Worm (Caenorhabditis elegans) whole organism, late embryonic: Measurements from ENCODE around the gene C08E8.6.

ENCODE experiments used
- C08G9.2 ChIP-seq: sonication (generic microtip); optimal IDR thresholded peaks from 2 replicates; lab custom pipeline; 2016; ENCODE audit warnings: mild to moderate bottlenecking, missing genetic modification characterization, moderate library complexity, missing compliant biosample characterization
- ceh-14 ChIP-seq: sonication (generic microtip); optimal IDR thresholded peaks from 2 replicates; lab custom pipeline; 2016; ENCODE audit warnings: missing genotype, missing genetic modification characterization, missing compliant biosample characterization
- ceh-18 ChIP-seq: sonication (generic microtip); optimal IDR thresholded peaks from 2 replicates; lab custom pipeline; 2016; ENCODE audit warnings: missing genetic modification characterization, missing compliant biosample characterization
- ceh-19 ChIP-seq: fragments of 200-800 bp; sonication (Bioruptor generic); optimal IDR thresholded peaks from 2 replicates; lab custom pipeline; 2018; ENCODE audit warnings: mild to moderate bottlenecking, missing genetic modification characterization, missing compliant biosample characterization
- ceh-2 ChIP-seq: sonication (generic microtip); optimal IDR thresholded peaks from 2 replicates; lab custom pipeline; 2016; ENCODE audit warnings: missing genotype, missing genetic modification characterization, missing compliant biosample characterization
- ceh-24 ChIP-seq: sonication (generic microtip); optimal IDR thresholded peaks from 2 replicates; lab custom pipeline; 2016; ENCODE audit warnings: mild to moderate bottlenecking, missing genetic modification characterization, missing compliant biosample characterization
- ceh-30 ChIP-seq: fragments of 150-350 bp; optimal IDR thresholded peaks from 2 replicates; lab custom pipeline; 2014; ENCODE audit warnings: missing biosample characterization, missing genetic modification characterization
- ceh-34 ChIP-seq: sonication (generic microtip); optimal IDR thresholded peaks from 2 replicates; lab custom pipeline; 2016; ENCODE audit warnings: mild to moderate bottlenecking, missing genetic modification characterization, missing compliant biosample characterization
- ceh-48 ChIP-seq: sonication (generic microtip); optimal IDR thresholded peaks from 2 replicates; lab custom pipeline; 2016; ENCODE audit warnings: missing genetic modification characterization, inconsistent platforms, missing compliant biosample characterization
- che-1 ChIP-seq: sonication (generic microtip); optimal IDR thresholded peaks from 2 replicates; lab custom pipeline; 2016; ENCODE audit warnings: mild to moderate bottlenecking, missing genetic modification characterization, missing compliant biosample characterization
- dmd-4 ChIP-seq: sonication (generic microtip); optimal IDR thresholded peaks from 2 replicates; lab custom pipeline; 2016; ENCODE audit warnings: borderline replicate concordance, missing genetic modification characterization, missing compliant biosample characterization
- eyg-1 ChIP-seq: sonication (generic microtip); optimal IDR thresholded peaks from 2 replicates; lab custom pipeline; 2016; ENCODE audit warnings: missing genotype, missing genetic modification characterization, missing compliant biosample characterization
- fkh-10 ChIP-seq: fragments of 150-350 bp; optimal IDR thresholded peaks from 2 replicates; lab custom pipeline; 2014; ENCODE audit warnings: missing biosample characterization, missing genetic modification reagents, missing genetic modification characterization
- gmeb-2 ChIP-seq: sonication (generic microtip); optimal IDR thresholded peaks from 2 replicates; lab custom pipeline; 2016; ENCODE audit warnings: missing genetic modification characterization, inconsistent platforms, missing compliant biosample characterization
- hlh-30 ChIP-seq: sonication (generic microtip); optimal IDR thresholded peaks from 2 replicates; lab custom pipeline; 2017; ENCODE audit warnings: antibody characterized with exemption, missing genetic modification characterization, missing compliant biosample characterization; ENCODE audit not compliant: insufficient read depth
- hlh-6 ChIP-seq: sonication (generic microtip); optimal IDR thresholded peaks from 2 replicates; lab custom pipeline; 2016; ENCODE audit warnings: missing genotype, missing genetic modification characterization, missing compliant biosample characterization
- hlh-8 ChIP-seq: sonication (generic microtip); optimal IDR thresholded peaks from 2 replicates; lab custom pipeline; 2016; ENCODE audit warnings: missing genotype, missing genetic modification characterization, missing compliant biosample characterization
- lim-6 ChIP-seq: sonication (generic microtip); optimal IDR thresholded peaks from 2 replicates; lab custom pipeline; 2016; ENCODE audit warnings: missing genetic modification characterization, missing compliant biosample characterization
- lin-11 ChIP-seq: fragments of 200-800 bp; sonication (Bioruptor generic); optimal IDR thresholded peaks from 2 replicates; lab custom pipeline; 2018; ENCODE audit warnings: mild to moderate bottlenecking, missing genetic modification characterization, missing compliant biosample characterization
- mec-3 ChIP-seq: sonication (generic microtip); optimal IDR thresholded peaks from 2 replicates; lab custom pipeline; 2016; ENCODE audit warnings: borderline replicate concordance, missing genetic modification characterization, missing compliant biosample characterization
- nfya-1 ChIP-seq: sonication (generic microtip); optimal IDR thresholded peaks from 2 replicates; lab custom pipeline; 2017; ENCODE audit warnings: missing genetic modification characterization, mild to moderate bottlenecking, missing compliant biosample characterization, antibody characterized with exemption, moderate library complexity
- pag-3 ChIP-seq: sonication (generic microtip); optimal IDR thresholded peaks from 2 replicates; lab custom pipeline; 2016; ENCODE audit warnings: missing compliant biosample characterization, missing genetic modification characterization, borderline replicate concordance
- pat-9 ChIP-seq: fragments of 200-800 bp; sonication (Bioruptor generic); optimal IDR thresholded peaks from 2 replicates; lab custom pipeline; 2018; ENCODE audit warnings: mild to moderate bottlenecking, missing genetic modification characterization, moderate library complexity, missing compliant biosample characterization
- pax-1 ChIP-seq: fragments of 150-350 bp; optimal IDR thresholded peaks from 2 replicates; lab custom pipeline; 2014; ENCODE audit warnings: missing biosample characterization, missing genetic modification characterization
- pha-2 ChIP-seq: sonication (generic microtip); optimal IDR thresholded peaks from 2 replicates; lab custom pipeline; 2017; ENCODE audit warnings: mild to moderate bottlenecking, missing genetic modification characterization, missing compliant biosample characterization
- pha-4 ChIP-seq: fragments of 150-350 bp; optimal IDR thresholded peaks from 2 replicates; lab custom pipeline; 2018; ENCODE audit warnings: missing biosample characterization, missing genetic modification reagents, missing genetic modification characterization
- pqm-1 ChIP-seq: sonication (generic microtip); optimal IDR thresholded peaks from 2 replicates; lab custom pipeline; 2016; ENCODE audit warnings: missing genetic modification characterization, missing compliant biosample characterization
- rnt-1 ChIP-seq: sonication (generic microtip); optimal IDR thresholded peaks from 2 replicates; lab custom pipeline; 2016; ENCODE audit warnings: missing genetic modification characterization, missing compliant biosample characterization
- sox-4 ChIP-seq: sonication (generic microtip); optimal IDR thresholded peaks from 2 replicates; lab custom pipeline; 2017; ENCODE audit warnings: mild to moderate bottlenecking, missing genetic modification characterization, inconsistent platforms, missing compliant biosample characterization
- syd-9 ChIP-seq: sonication (generic microtip); optimal IDR thresholded peaks from 2 replicates; lab custom pipeline; 2016; ENCODE audit warnings: mild to moderate bottlenecking, missing genetic modification characterization, moderate library complexity, missing compliant biosample characterization
- tbx-2 ChIP-seq: sonication (generic microtip); optimal IDR thresholded peaks from 2 replicates; lab custom pipeline; 2016; ENCODE audit warnings: missing genetic modification characterization, missing compliant biosample characterization
- ttx-3 ChIP-seq: sonication (generic microtip); optimal IDR thresholded peaks from 2 replicates; lab custom pipeline; 2016; ENCODE audit warnings: missing genetic modification reagents, missing genetic modification characterization, missing compliant biosample characterization
- unc-3 ChIP-seq, 2 experiments: fragments of 200-800 bp in 1 of 2; sonication (Bioruptor generic) in 1 of 2; sonication (generic microtip) in 1 of 2; conservative IDR thresholded peaks in 1 of 2; optimal IDR thresholded peaks in 1 of 2; 2 replicates each; pipeline versions ENCODE4 v1.3.6 to Lab custom; 2016 to 2022; ENCODE audit warnings: missing compliant biosample characterization in 2 of 2, missing genetic modification characterization in 2 of 2, missing genetic modification reagents in 1 of 2
- unc-42 ChIP-seq: sonication (generic microtip); optimal IDR thresholded peaks from 2 replicates; lab custom pipeline; 2016; ENCODE audit warnings: missing genotype, missing genetic modification characterization, missing compliant biosample characterization
- unc-55 ChIP-seq: sonication (generic microtip); optimal IDR thresholded peaks from 2 replicates; lab custom pipeline; 2017; ENCODE audit warnings: missing biosample characterization, missing genetic modification reagents, missing genetic modification characterization
- unc-86 ChIP-seq: sonication (generic microtip); optimal IDR thresholded peaks from 2 replicates; lab custom pipeline; 2016; ENCODE audit warnings: missing genetic modification characterization, missing compliant biosample characterization

The C08E8.6 gene

ce11 chrV:18355742-18356141 is 12.5 kb downstream of the C08E8.6 start, which contains the start of gene C08E8.2:
Gene C08E8.2, minus strand, starts transcription at chrV:18355842.
- TF ChIP-seq pha-4 (tag; lab: Kevin White, UChicago) (no peak), che-1 (tag; lab: Kevin White, UChicago) (no peak), gmeb-2 (tag; lab: Kevin White, UChicago) (no peak), ceh-14 (tag; lab: Kevin White, UChicago) (no peak), ceh-24 (no peak), pha-2 (tag; lab: Kevin White, UChicago) (no peak), ttx-3 (tag; lab: Kevin White, UChicago) (no peak), lin-11 (tag; lab: Kevin White, UChicago) (no peak), fkh-10 (GFP tag; lab: Kevin White, UChicago) (no peak), pax-1 (tag; lab: Kevin White, UChicago) (no peak), nfya-1 (tag; lab: Kevin White, UChicago) (no peak), ceh-48 (tag; lab: Kevin White, UChicago) (no peak)

- TF ChIP-seq ceh-30 (tag; lab: Kevin White, UChicago), result peak; percentile 28
- TF ChIP-seq lin-11 (tag; lab: Kevin White, UChicago), result no peak
- TF ChIP-seq rnt-1 (tag; lab: Kevin White, UChicago), result no peak
These were observed 13.9 kb downstream of the C08E8.6 start for ce11 chrV:18354299-18354698.

ce11 chrV:18350721-18351120 is 17.5 kb downstream of the C08E8.6 start, which contains the start of gene C08E8.11:
Gene C08E8.11, plus strand, starts transcription at chrV:18351021.
- TF ChIP-seq unc-3 (GFP tag; conservative IDR thresholded peaks at IDR 0.05; lab: Robert Waterston, UW) (no peak), unc-3 (tag; optimal IDR thresholded peaks at IDR 0.05; lab: Kevin White, UChicago) (no peak), unc-42 (tag; lab: Kevin White, UChicago) (no peak), tbx-2 (tag; lab: Kevin White, UChicago) (no peak), hlh-8 (no peak), pha-2 (tag; lab: Kevin White, UChicago) (no peak), dmd-4 (no peak), che-1 (tag; lab: Kevin White, UChicago) (no peak), hlh-30 (tag; lab: Kevin White, UChicago) (no peak), ceh-24 (no peak), unc-86 (tag; lab: Kevin White, UChicago) (no peak), lin-11 (tag; lab: Kevin White, UChicago) (no peak), mec-3 (tag; lab: Kevin White, UChicago) (no peak), hlh-6 (tag; lab: Kevin White, UChicago) (no peak), ceh-14 (tag; lab: Kevin White, UChicago) (no peak), pag-3 (tag; lab: Kevin White, UChicago) (no peak), ceh-34 (tag; lab: Kevin White, UChicago) (no peak), ceh-18 (tag; lab: Kevin White, UChicago) (no peak), unc-55 (GFP tag; lab: Kevin White, UChicago) (no peak), syd-9 (no peak)

ce11 chrV:18350046-18350445 is 18.2 kb downstream of the C08E8.6 start, which contains the start of gene C08E8.3:
Gene C08E8.3, plus strand, starts transcription at chrV:18350129.
- TF ChIP-seq ceh-19 (GFP tag; lab: Kevin White, UChicago) (no peak), eyg-1 (no peak), ceh-2 (no peak), lim-6 (no peak), sox-4 (tag; lab: Kevin White, UChicago) (no peak), C08G9.2 (no peak), dmd-4 (no peak), pat-9 (no peak), pqm-1 (tag; lab: Kevin White, UChicago) (no peak), gmeb-2 (tag; lab: Kevin White, UChicago) (no peak)
